Fruit fly (Drosophila melanogaster): ENCODE data around the gene CG7523.
A peak's percentile ranks its signal among the peaks of the same experiment; 100 is the strongest.

The CG7523 gene

DNA sequence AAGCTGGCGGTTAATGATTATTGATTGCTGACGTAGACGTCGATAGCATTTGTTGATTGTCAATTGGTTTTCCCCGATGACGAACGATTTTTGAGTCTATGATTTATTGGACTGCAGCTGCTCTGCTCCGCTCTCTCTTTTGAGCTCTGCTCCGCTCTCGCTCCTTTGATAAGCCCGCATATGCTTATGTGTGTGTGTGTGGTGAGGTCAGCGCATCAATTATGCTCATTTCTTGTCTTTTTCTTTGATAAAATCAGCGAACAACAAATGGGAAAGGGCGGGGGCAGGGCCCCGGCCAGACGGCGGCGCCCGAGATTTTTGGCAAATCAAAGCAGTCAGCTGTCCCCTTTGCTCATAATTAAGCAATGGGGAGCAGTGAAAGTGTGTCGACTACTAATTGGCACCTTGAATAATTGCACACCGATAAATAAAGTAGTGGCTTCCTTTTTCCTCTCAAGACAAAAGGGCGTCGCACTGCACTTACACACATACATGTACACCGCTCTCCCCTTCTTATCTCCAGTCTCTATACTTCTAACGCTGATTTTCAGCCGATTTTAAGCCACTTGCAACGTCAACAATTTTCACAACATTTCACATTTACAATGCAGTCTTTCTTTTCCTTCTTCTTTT, 11.0 kb upstream of the CG7523 start:
- TF ChIP-seq CG7101 (tag; optimal IDR thresholded peaks at IDR 0.05): no peak
- TF ChIP-seq cnc (optimal IDR thresholded peaks at IDR 0.05): no peak
- TF ChIP-seq Mnt (GFP tag; optimal IDR thresholded peaks at IDR 0.05): no peak

DNA sequence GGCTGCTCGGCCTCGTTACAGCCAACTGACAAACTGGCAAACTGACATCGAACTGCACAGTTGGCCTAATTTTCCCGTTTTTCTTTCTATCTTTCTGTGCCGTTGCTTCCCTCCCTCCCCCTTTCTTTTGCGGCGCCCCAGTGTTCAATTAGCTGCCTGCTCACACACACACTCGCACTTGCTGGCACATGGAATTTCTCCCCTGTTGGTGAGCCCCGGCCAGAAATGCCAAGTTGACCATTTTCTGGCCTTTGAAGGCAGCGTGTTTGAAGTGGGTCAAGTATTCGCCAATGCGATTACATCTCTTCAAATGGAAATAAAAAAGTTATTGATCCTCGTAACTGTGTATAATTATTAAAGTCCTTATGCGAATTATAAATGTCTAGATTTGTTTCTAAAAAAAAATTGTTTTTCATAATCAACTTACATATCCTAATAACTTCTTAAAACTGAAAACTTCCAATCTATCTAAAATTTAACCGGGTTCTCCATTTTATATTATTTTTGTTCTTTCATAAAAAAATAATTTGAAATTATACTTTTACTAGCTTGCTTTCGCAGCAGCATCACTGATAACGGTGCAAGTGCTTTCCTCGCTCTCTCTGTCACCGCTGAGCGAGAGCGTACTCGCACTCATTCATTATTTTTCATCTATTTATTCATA, 10.1 kb upstream of the CG7523 start:
- TF ChIP-seq Hr96 (GFP tag; optimal IDR thresholded peaks at IDR 0.05): no peak
- peak; percentile 43 for TF ChIP-seq CG33017 (tag; optimal IDR thresholded peaks at IDR 0.05)
- peak; percentile 18 for TF ChIP-seq ovo (GFP tag; optimal IDR thresholded peaks at IDR 0.05)
- no peak for TF ChIP-seq cic (GFP tag; optimal IDR thresholded peaks at IDR 0.05)
- peak; percentile 72 for TF ChIP-seq CG11617 (GFP tag; optimal IDR thresholded peaks at IDR 0.05)
- TF ChIP-seq CG7045 (GFP tag; optimal IDR thresholded peaks at IDR 0.05): peak; percentile 28
- peak; percentile 11 for TF ChIP-seq CG14711 (tag; optimal IDR thresholded peaks at IDR 0.05)
- TF ChIP-seq Crg-1 (GFP tag; optimal IDR thresholded peaks at IDR 0.05): peak; percentile 6
- no peak for TF ChIP-seq CG5204 (GFP tag; optimal IDR thresholded peaks at IDR 0.05)
- peak; percentile 25 for TF ChIP-seq bab1 (GFP tag; optimal IDR thresholded peaks at IDR 0.05)
- TF ChIP-seq CG1620 (GFP tag; optimal IDR thresholded peaks at IDR 0.05): peak; percentile 3
- TF ChIP-seq CG12768 (GFP tag; optimal IDR thresholded peaks at IDR 0.05): peak; percentile 18
- TF ChIP-seq CG7101 (tag; optimal IDR thresholded peaks at IDR 0.05): peak; percentile 24
- TF ChIP-seq pad (GFP tag; optimal IDR thresholded peaks at IDR 0.05): peak; percentile 52
- peak; percentile 75 for TF ChIP-seq tj (GFP tag; optimal IDR thresholded peaks at IDR 0.05)
- peak; percentile 30 for TF ChIP-seq kay (GFP tag; ENCODE audit: borderline replicate concordance)
- TF ChIP-seq Clk (GFP tag; optimal IDR thresholded peaks at IDR 0.05): peak; percentile 35
- TF ChIP-seq cnc (optimal IDR thresholded peaks at IDR 0.05): no peak
- TF ChIP-seq toe (GFP tag; optimal IDR thresholded peaks at IDR 0.05): no peak
- peak; percentile 74 for TF ChIP-seq Mnt (GFP tag; optimal IDR thresholded peaks at IDR 0.05)

DNA sequence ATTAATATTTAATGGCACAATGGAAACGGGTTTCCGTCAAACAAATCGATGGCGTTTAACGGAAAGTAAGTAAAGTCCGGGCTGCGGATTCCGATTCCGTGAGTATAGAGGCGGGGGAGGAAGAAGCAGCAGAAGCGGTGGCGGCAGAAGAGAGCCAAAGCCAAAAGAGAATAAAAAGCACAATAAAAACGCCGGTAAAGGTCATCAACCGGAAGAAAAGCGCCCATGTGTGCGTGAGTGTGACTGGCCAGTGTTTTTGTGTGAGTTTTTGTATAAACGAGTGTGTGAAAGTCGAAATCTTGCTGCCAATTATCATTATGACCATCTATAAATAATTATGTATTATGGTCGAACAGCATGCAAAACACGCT, 9.6 kb upstream of the CG7523 start:
- TF ChIP-seq CG33017 (tag; optimal IDR thresholded peaks at IDR 0.05): no peak
- TF ChIP-seq CG7101 (tag; optimal IDR thresholded peaks at IDR 0.05): no peak
- no peak for TF ChIP-seq pad (GFP tag; optimal IDR thresholded peaks at IDR 0.05)
- no peak for TF ChIP-seq CG12768 (GFP tag; optimal IDR thresholded peaks at IDR 0.05)
- TF ChIP-seq CG11617 (GFP tag; optimal IDR thresholded peaks at IDR 0.05): no peak
- no peak for TF ChIP-seq bab1 (GFP tag; optimal IDR thresholded peaks at IDR 0.05)
- TF ChIP-seq CG1620 (GFP tag; optimal IDR thresholded peaks at IDR 0.05): no peak
- TF ChIP-seq kay (GFP tag; ENCODE audit: borderline replicate concordance): no peak
- TF ChIP-seq CG14711 (tag; optimal IDR thresholded peaks at IDR 0.05): no peak
- TF ChIP-seq Hr96 (GFP tag; optimal IDR thresholded peaks at IDR 0.05): no peak

DNA sequence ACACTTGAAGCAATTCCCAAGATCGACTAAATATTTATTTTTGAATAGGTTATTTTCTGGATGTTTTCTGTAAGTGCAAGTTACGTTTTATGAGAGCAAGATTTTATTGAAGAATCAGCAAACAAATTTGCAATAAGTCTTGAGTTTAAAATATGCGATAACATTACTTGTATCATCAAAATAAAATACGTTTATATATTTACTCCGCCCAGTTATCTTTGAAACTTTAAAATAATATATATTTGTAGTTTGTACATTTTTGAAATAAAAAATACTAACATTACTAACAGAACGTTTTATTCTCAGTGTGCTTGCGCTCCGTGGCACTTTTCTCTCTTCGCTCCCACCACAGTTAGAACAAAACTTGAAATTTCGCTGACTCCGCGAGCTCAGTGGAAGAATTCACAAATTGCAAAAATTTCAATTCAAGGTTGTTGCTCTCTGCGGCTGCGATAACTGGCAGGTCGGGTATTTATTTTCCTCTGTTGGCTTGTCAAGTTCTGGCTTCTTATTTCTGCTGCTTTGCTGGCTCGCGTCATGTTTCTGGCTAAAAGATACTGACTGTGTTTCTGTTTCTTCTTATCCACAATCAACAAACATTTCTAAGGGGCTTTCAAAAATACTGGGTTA, 8.8 kb upstream of the CG7523 start:
- peak; percentile 73 for TF ChIP-seq CG11617 (GFP tag; optimal IDR thresholded peaks at IDR 0.05)
- peak; percentile 49 for TF ChIP-seq CG12768 (GFP tag; optimal IDR thresholded peaks at IDR 0.05)
- no peak for TF ChIP-seq CG5204 (GFP tag; optimal IDR thresholded peaks at IDR 0.05)
- no peak for TF ChIP-seq Clk (GFP tag; optimal IDR thresholded peaks at IDR 0.05)
- peak; percentile 83 for TF ChIP-seq bab1 (GFP tag; optimal IDR thresholded peaks at IDR 0.05)
- TF ChIP-seq CG1620 (GFP tag; optimal IDR thresholded peaks at IDR 0.05): peak; percentile 9
- TF ChIP-seq ovo (GFP tag; optimal IDR thresholded peaks at IDR 0.05): peak; percentile 8
- peak; percentile 51 for TF ChIP-seq pad (GFP tag; optimal IDR thresholded peaks at IDR 0.05)
- no peak for TF ChIP-seq Mnt (GFP tag; optimal IDR thresholded peaks at IDR 0.05)
- TF ChIP-seq CG14711 (tag; optimal IDR thresholded peaks at IDR 0.05): peak; percentile 69
- TF ChIP-seq toe (GFP tag; optimal IDR thresholded peaks at IDR 0.05): no peak
- peak; percentile 46 for TF ChIP-seq CG7045 (GFP tag; optimal IDR thresholded peaks at IDR 0.05)
- TF ChIP-seq kay (GFP tag; ENCODE audit: borderline replicate concordance): peak; percentile 69
- TF ChIP-seq cnc (optimal IDR thresholded peaks at IDR 0.05): no peak
- TF ChIP-seq CG7101 (tag; optimal IDR thresholded peaks at IDR 0.05): peak; percentile 68
- no peak for TF ChIP-seq Crg-1 (GFP tag; optimal IDR thresholded peaks at IDR 0.05)
- peak; percentile 17 for TF ChIP-seq cic (GFP tag; optimal IDR thresholded peaks at IDR 0.05)
- TF ChIP-seq Hr96 (GFP tag; optimal IDR thresholded peaks at IDR 0.05): no peak
- peak; percentile 69 for TF ChIP-seq CG33017 (tag; optimal IDR thresholded peaks at IDR 0.05)
- TF ChIP-seq tj (GFP tag; optimal IDR thresholded peaks at IDR 0.05): peak; percentile 99

DNA sequence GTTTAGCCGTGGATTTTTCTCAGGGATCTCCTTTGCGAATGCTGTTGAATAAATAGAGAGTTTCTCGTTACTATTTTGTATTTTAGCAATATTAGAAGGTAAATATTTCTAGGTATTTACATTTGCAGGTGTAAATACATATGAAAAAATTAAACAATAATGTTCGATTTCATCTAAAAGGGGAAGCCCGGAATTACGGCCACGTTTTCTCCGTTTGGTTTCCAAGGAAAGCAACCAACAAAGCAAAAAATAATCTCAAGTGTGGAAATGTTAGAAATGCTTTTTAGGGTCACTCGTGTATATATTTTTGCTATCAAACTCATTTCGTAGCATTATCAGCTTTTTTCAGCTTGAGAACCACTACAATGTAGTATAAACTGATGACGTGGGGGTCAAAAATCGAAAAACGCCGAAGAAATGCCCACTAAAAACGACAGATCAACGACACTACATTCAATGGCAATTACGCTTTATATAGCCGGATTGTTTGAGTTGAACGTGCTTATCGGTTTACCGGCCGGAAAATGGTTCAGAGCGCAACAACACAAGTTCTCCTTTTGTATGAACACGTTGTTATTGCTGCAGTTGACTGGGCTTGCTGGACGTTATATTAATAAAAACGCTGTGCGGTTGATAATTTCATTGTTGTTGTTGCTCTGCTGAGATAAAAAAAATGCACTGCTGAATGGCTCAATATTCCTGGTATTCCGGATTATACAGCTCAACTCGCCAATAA, 7.6 kb upstream of the CG7523 start:
- TF ChIP-seq CG12768 (GFP tag; optimal IDR thresholded peaks at IDR 0.05) (peak; percentile 57), cnc (optimal IDR thresholded peaks at IDR 0.05) (no peak), pad (GFP tag; optimal IDR thresholded peaks at IDR 0.05) (no peak), CG14711 (tag; optimal IDR thresholded peaks at IDR 0.05) (no peak), Crg-1 (GFP tag; optimal IDR thresholded peaks at IDR 0.05) (peak; percentile 4), Mnt (GFP tag; optimal IDR thresholded peaks at IDR 0.05) (peak; percentile 43), ovo (GFP tag; optimal IDR thresholded peaks at IDR 0.05) (no peak), kay (GFP tag; ENCODE audit: borderline replicate concordance) (no peak), CG33017 (tag; optimal IDR thresholded peaks at IDR 0.05) (no peak), Clk (GFP tag; optimal IDR thresholded peaks at IDR 0.05) (no peak), toe (GFP tag; optimal IDR thresholded peaks at IDR 0.05) (no peak), bab1 (GFP tag; optimal IDR thresholded peaks at IDR 0.05) (peak; percentile 31), CG1620 (GFP tag; optimal IDR thresholded peaks at IDR 0.05) (no peak), tj (GFP tag; optimal IDR thresholded peaks at IDR 0.05) (peak; percentile 21), CG5204 (GFP tag; optimal IDR thresholded peaks at IDR 0.05) (no peak), CG7101 (tag; optimal IDR thresholded peaks at IDR 0.05) (no peak), cic (GFP tag; optimal IDR thresholded peaks at IDR 0.05) (peak; percentile 61), CG7045 (GFP tag; optimal IDR thresholded peaks at IDR 0.05) (no peak), CG11617 (GFP tag; optimal IDR thresholded peaks at IDR 0.05) (no peak), Hr96 (GFP tag; optimal IDR thresholded peaks at IDR 0.05) (no peak)

Data from whole organism, adult.